Worm (Caenorhabditis elegans) whole organism, early embryonic: ENCODE data around the gene cyp-33C1.

ENCODE experiments used
- B0310.2 ChIP-seq: sonication (generic microtip); optimal IDR thresholded peaks from 2 replicates; lab custom pipeline; 2016; ENCODE audit warnings: mild to moderate bottlenecking, missing genetic modification characterization, missing compliant biosample characterization
- ama-1 ChIP-seq: fragments of 150-350 bp; optimal IDR thresholded peaks from 2 replicates; lab custom pipeline; 2014

- TF ChIP-seq B0310.2 (tag; lab: Kevin White, UChicago), result no peak
- TF ChIP-seq ama-1, result no peak
Observed at ce11 chrV:2139918-2140317, 39.4 kb upstream of the cyp-33C1 start, which contains the start of gene F22F7.7.
